Fruit fly (Drosophila melanogaster): Measurements from ENCODE around the gene Mip.
A peak's percentile ranks its signal among the peaks of the same experiment; 100 is the strongest.

Gene Mip

dm6 chr3L:17310509-17310908 is 39.0 kb downstream of the Mip start:
- TF ChIP-seq CG14655 (GFP tag; optimal IDR thresholded peaks at IDR 0.05) (peak; percentile 21), CG8159 (tag; optimal IDR thresholded peaks at IDR 0.05) (no peak)
